Worm (Caenorhabditis elegans): ENCODE data around the gene catp-8.

DNA sequence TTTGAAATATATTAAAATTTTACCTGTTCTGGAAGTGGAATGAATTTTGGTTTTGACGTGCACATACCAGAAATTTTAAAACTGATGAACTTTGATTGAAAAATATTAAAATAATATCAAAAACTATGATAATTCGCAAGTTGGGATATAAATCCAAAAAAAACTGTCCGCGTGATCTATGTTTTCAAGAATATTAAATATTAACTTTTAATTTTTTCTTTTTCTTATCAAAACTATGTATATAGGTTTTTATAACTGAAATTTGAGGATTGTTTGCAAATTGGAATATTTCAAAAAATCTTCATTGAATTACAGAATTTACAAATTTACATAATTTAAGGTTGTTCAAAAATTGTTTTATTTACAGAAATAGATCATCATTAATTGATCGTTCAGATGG, 13.9 kb downstream of the catp-8 start, which contains the start of gene C10C6.3:
- TF ChIP-seq nfya-1 (tag; optimal IDR thresholded peaks at IDR 0.05), result no peak
- TF ChIP-seq ama-1 (optimal IDR thresholded peaks at IDR 0.05), result no peak
- TF ChIP-seq pha-4 (tag; optimal IDR thresholded peaks at IDR 0.05), result no peak
- TF ChIP-seq elt-4 (tag; optimal IDR thresholded peaks at IDR 0.05), result no peak
- no peak for TF ChIP-seq sdc-2 (tag; optimal IDR thresholded peaks at IDR 0.05)
- TF ChIP-seq ceh-30 (tag; optimal IDR thresholded peaks at IDR 0.05), result no peak
